Worm (Caenorhabditis elegans): ENCODE data around the gene srw-43.

DNA sequence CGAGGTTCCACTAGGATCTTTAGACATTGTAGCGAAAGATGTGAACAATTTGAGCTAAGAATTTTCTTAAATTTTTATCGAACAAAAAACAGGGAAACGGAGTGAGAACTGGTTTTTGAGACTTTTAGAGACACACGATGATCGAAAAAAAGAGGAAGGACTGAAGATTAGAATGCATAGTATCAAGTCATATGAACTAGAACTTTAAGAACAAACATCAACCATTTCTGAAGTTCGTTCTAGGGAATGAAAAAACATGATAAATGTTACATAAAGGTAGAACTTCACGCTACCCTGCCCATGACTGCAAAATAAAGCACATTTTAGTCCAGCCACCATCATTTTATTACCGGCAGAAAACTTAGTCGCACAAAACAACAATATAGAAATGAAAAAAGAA, 39.5 kb upstream of the srw-43 start, which contains the start of gene W06G6.9:
- TF ChIP-seq unc-130 (tag; optimal IDR thresholded peaks at IDR 0.05) = no peak
- no peak for TF ChIP-seq F16B12.6 (tag; optimal IDR thresholded peaks at IDR 0.05)
- no peak for TF ChIP-seq nhr-237 (tag; optimal IDR thresholded peaks at IDR 0.05)
- TF ChIP-seq ceh-82 (tag; optimal IDR thresholded peaks at IDR 0.05) = no peak
- TF ChIP-seq aha-1 (tag; optimal IDR thresholded peaks at IDR 0.05) = no peak
- no peak for TF ChIP-seq ama-1 (optimal IDR thresholded peaks at IDR 0.05)
- TF ChIP-seq nhr-28 (tag; optimal IDR thresholded peaks at IDR 0.05) = no peak
- no peak for TF ChIP-seq isw-1 (GFP tag; IDR thresholded peaks at IDR 0.05)

All from whole organism, L1 larva.